Worm (Caenorhabditis elegans): ENCODE measurements around the gene gtbp-1.

gtbp-1 gene

DNA sequence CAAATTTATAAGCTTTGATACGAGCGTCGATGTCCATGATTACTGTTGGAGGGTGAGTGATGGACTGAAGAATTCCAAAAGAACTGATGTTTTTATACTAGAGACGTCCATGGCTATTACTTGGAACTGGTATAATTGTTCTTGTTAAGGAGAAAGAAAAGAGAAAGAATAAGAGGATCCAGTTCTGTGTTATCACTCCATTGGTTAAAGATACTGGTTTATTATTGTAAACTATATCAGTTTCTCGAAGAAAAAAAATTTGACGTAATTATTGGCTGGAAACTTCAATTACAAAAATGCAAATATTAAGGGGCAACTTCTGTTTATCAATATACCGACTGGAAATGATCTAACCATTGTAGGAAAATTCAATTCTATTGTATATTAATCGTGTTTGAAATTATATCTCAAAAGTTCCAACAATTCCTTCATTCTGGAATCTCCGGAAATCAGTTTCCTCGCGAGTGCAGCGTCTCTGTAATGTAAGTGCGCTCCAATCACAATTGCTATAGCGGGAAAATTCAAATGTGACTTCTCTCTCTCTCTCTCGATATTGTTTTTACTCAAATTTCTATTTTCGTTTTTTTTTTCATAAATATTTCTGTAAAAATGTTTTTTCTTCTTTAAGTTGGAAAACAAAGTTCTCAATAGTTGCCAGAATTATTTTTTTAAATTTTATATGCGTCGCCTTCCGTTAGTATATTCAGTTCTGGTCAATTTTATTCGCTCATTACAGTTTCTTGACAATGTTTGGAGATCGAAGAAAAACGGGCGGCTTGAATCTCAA is 43.2 kb downstream of the gtbp-1 start, which contains the start of the genes col-2 and ndc-80 (continued):
- peak; percentile 73 for TF ChIP-seq nhr-77 (tag; optimal IDR thresholded peaks at IDR 0.05)
- TF ChIP-seq pag-3 (tag; optimal IDR thresholded peaks at IDR 0.05; ENCODE audit: borderline replicate concordance, insufficient read depth): no peak
- peak; percentile 79 for TF ChIP-seq nhr-85 (tag)
- no peak for TF ChIP-seq unc-130 (tag; optimal IDR thresholded peaks at IDR 0.05)
- peak; percentile 82 for TF ChIP-seq mep-1 (tag; optimal IDR thresholded peaks at IDR 0.05)
- TF ChIP-seq jun-1 (tag; optimal IDR thresholded peaks at IDR 0.05): no peak
- peak; percentile 92 for TF ChIP-seq vab-15 (tag; optimal IDR thresholded peaks at IDR 0.05)
- TF ChIP-seq C34B4.2 (tag; optimal IDR thresholded peaks at IDR 0.05): no peak
- no peak for TF ChIP-seq hlh-4 (tag; optimal IDR thresholded peaks at IDR 0.05)
- no peak for TF ChIP-seq C04F5.9 (tag; optimal IDR thresholded peaks at IDR 0.05)
- no peak for TF ChIP-seq unc-98 (GFP tag; IDR thresholded peaks at IDR 0.05)
- no peak for TF ChIP-seq egl-27 (tag; optimal IDR thresholded peaks at IDR 0.05)
- peak; percentile 51 for TF ChIP-seq swsn-7 (tag; optimal IDR thresholded peaks at IDR 0.05)
- TF ChIP-seq ceh-90 (tag; optimal IDR thresholded peaks at IDR 0.05): no peak
- peak in 1 of 6 experiments; percentile 68 for TF ChIP-seq elt-3 (tag; optimal IDR thresholded peaks at IDR 0.05)
- no peak for TF ChIP-seq nhr-12 (tag; optimal IDR thresholded peaks at IDR 0.05)
- no peak for TF ChIP-seq ces-1 (GFP tag; optimal IDR thresholded peaks at IDR 0.05)
- TF ChIP-seq nhr-237 (tag; optimal IDR thresholded peaks at IDR 0.05): peak; percentile 51
- TF ChIP-seq sox-4 (tag; optimal IDR thresholded peaks at IDR 0.05): no peak
- no peak for TF ChIP-seq hlh-17 (GFP tag; optimal IDR thresholded peaks at IDR 0.05; ENCODE audit: borderline replicate concordance)
- no peak for TF ChIP-seq egl-13 (tag; optimal IDR thresholded peaks at IDR 0.05)
- TF ChIP-seq ceh-82 (tag; optimal IDR thresholded peaks at IDR 0.05): peak in 2 of 3 experiments; percentile 36 to 80
- peak; percentile 85 to 95 for TF ChIP-seq lin-35 (GFP tag; optimal IDR thresholded peaks at IDR 0.05)
- TF ChIP-seq elt-2 (tag; optimal IDR thresholded peaks at IDR 0.05): no peak
- no peak for TF ChIP-seq nhr-28 (tag; optimal IDR thresholded peaks at IDR 0.05)
- TF ChIP-seq pax-3 (tag; optimal IDR thresholded peaks at IDR 0.05): peak; percentile 52
- TF ChIP-seq efl-3 (GFP tag; optimal IDR thresholded peaks at IDR 0.05): no peak
- peak; percentile 82 for TF ChIP-seq snu-23 (GFP tag; optimal IDR thresholded peaks at IDR 0.05)
- TF ChIP-seq aha-1 (tag; optimal IDR thresholded peaks at IDR 0.05): no peak
- no peak for TF ChIP-seq irx-1 (tag; optimal IDR thresholded peaks at IDR 0.05)
- no peak for TF ChIP-seq fkh-4 (tag; optimal IDR thresholded peaks at IDR 0.05; ENCODE audit: borderline replicate concordance)
- TF ChIP-seq unc-62 (GFP tag; optimal IDR thresholded peaks at IDR 0.05): no peak
- peak; percentile 79 for TF ChIP-seq lin-14 (GFP tag; optimal IDR thresholded peaks at IDR 0.05)
- no peak for TF ChIP-seq grh-1 (GFP tag; IDR thresholded peaks at IDR 0.05)
- no peak for TF ChIP-seq nhr-11 (tag; optimal IDR thresholded peaks at IDR 0.05)
- no peak for TF ChIP-seq lin-39 (tag; optimal IDR thresholded peaks at IDR 0.05)
- TF ChIP-seq snpc-4 (tag; optimal IDR thresholded peaks at IDR 0.05): peak; percentile 13
- peak; percentile 38 for TF ChIP-seq unc-86 (tag; optimal IDR thresholded peaks at IDR 0.05)
- no peak for TF ChIP-seq sptf-1 (tag; optimal IDR thresholded peaks at IDR 0.05)
- TF ChIP-seq fkh-8 (tag; optimal IDR thresholded peaks at IDR 0.05): peak; percentile 49
- no peak for TF ChIP-seq aly-2 (tag; optimal IDR thresholded peaks at IDR 0.05)
- TF ChIP-seq unc-30 (tag; optimal IDR thresholded peaks at IDR 0.05): no peak
- peak; percentile 61 for TF ChIP-seq tbx-2 (tag; optimal IDR thresholded peaks at IDR 0.05)
- no peak for TF ChIP-seq nhr-84 (tag; optimal IDR thresholded peaks at IDR 0.05)
- no peak for TF ChIP-seq zip-4 (GFP tag; optimal IDR thresholded peaks at IDR 0.05)
- TF ChIP-seq mef-2 (tag; optimal IDR thresholded peaks at IDR 0.05): no peak
- no peak for TF ChIP-seq ztf-4 (tag; optimal IDR thresholded peaks at IDR 0.05)
- peak; percentile 48 for TF ChIP-seq isw-1 (GFP tag; IDR thresholded peaks at IDR 0.05)
- no peak for TF ChIP-seq tlp-1 (tag; optimal IDR thresholded peaks at IDR 0.05)
- no peak for TF ChIP-seq ceh-63 (GFP tag; optimal IDR thresholded peaks at IDR 0.05)
- TF ChIP-seq F16B12.6 (tag; optimal IDR thresholded peaks at IDR 0.05): peak; percentile 58
- no peak for TF ChIP-seq ceh-8 (GFP tag; optimal IDR thresholded peaks at IDR 0.05)

All from whole organism, L1 larva.